Worm (Caenorhabditis elegans) whole organism, L4/young adult: ENCODE results near the gene R13H4.7.

Experiments
- W03F9.2 ChIP-seq: fragments of 150-350 bp; optimal IDR thresholded peaks from 2 replicates; lab custom pipeline; 2014; ENCODE audit warnings: missing biosample characterization, missing genetic modification characterization
- dao-5 ChIP-seq: sonication (generic microtip); optimal IDR thresholded peaks from 2 replicates; lab custom pipeline; 2016; ENCODE audit warnings: missing genotype, missing genetic modification characterization, moderate library complexity, missing compliant biosample characterization
- him-1 ChIP-seq: sonication (generic microtip); optimal IDR thresholded peaks from 2 replicates; lab custom pipeline; 2016; ENCODE audit warnings: missing genotype, missing genetic modification reagents, missing genetic modification characterization, missing compliant biosample characterization

DNA sequence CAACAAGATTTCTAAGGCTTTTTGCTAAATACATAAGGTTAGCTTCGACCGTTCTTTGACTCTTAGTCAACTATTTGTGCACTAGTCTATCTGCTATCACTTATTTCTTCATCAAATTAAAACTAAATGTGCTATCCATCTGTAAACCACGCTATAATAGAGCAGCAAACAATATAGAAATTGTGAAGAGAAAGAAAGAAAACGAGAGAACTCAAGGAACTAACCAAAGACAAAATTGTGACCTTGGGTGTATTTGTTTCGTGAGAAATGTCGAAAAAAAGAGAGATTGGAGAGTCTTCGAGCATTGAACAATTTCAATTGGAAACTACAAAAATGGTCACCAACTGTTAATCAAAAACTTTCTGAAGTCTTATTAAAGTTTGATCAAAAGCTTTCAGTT lies 17.0 kb upstream of the R13H4.7 start:
- TF ChIP-seq him-1 (tag; lab: Kevin White, UChicago) = no peak
- no peak for TF ChIP-seq dao-5 (tag; lab: Kevin White, UChicago)
- no peak for TF ChIP-seq W03F9.2 (tag; lab: Kevin White, UChicago)
